Worm (Caenorhabditis elegans) whole organism, L4/young adult: ENCODE measurements around the gene K05F1.6.

Source experiments
- W03F9.2 ChIP-seq: fragments of 150-350 bp; optimal IDR thresholded peaks from 2 replicates; lab custom pipeline; 2014; ENCODE audit warnings: missing biosample characterization, missing genetic modification characterization
- him-1 ChIP-seq: sonication (generic microtip); optimal IDR thresholded peaks from 2 replicates; lab custom pipeline; 2016; ENCODE audit warnings: missing genotype, missing genetic modification reagents, missing genetic modification characterization, missing compliant biosample characterization

DNA sequence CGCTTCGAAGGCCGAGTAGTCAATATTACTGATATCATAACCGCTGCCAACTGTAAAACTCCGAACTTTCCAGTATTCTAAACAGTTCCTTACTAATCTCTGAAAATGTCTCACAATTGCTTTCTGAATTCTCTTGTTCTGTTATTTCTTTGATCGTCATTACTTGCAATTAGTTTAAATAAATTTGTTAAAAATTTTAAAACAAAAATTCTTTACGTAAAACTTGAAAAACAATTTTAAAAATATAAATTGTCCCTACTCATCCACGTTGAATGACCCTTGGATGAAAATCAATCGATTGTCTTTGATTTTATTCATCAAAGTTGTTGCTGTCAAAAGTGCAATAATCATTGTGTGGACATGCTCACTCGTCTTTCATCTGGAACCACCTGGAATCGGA, 11.9 kb downstream of the K05F1.6 start, which contains the start of gene acdh-8:
- TF ChIP-seq W03F9.2 (tag; lab: Kevin White, UChicago) = no peak
- TF ChIP-seq him-1 (tag; lab: Kevin White, UChicago) = no peak
